Fruit fly (Drosophila melanogaster) whole organism, adult: ENCODE results near the gene sra.

Experiments
- CG11617 ChIP-seq: fragments of 200-800 bp; sonication (Bioruptor generic); optimal IDR thresholded peaks from 2 replicates; lab custom pipeline; 2017; ENCODE audit warnings: mild to moderate bottlenecking, missing biosample characterization, missing genetic modification reagents, missing genetic modification characterization
- CG12768 ChIP-seq: fragments of 200-800 bp; sonication (Bioruptor generic); optimal IDR thresholded peaks from 2 replicates; lab custom pipeline; 2017; ENCODE audit warnings: missing biosample characterization, missing genetic modification characterization, mild to moderate bottlenecking, moderate library complexity, missing genetic modification reagents
- CG14711 ChIP-seq: fragments of 200-800 bp; sonication (Bioruptor generic); optimal IDR thresholded peaks from 2 replicates; lab custom pipeline; 2018; ENCODE audit warnings: missing biosample characterization, mild to moderate bottlenecking, missing genetic modification characterization, moderate library complexity
- CG1620 ChIP-seq: fragments of 200-800 bp; sonication (Bioruptor generic); optimal IDR thresholded peaks from 2 replicates; lab custom pipeline; 2016; ENCODE audit warnings: missing biosample characterization, missing genetic modification characterization
- CG33017 ChIP-seq: fragments of 200-800 bp; sonication (Bioruptor generic); optimal IDR thresholded peaks from 2 replicates; lab custom pipeline; 2018; ENCODE audit warnings: missing biosample characterization, mild to moderate bottlenecking, missing genetic modification characterization, moderate library complexity
- CG5204 ChIP-seq: fragments of 200-800 bp; sonication (Bioruptor generic); optimal IDR thresholded peaks from 2 replicates; lab custom pipeline; 2016; ENCODE audit warnings: missing biosample characterization, missing genetic modification characterization
- CG7045 ChIP-seq: fragments of 200-800 bp; sonication (Bioruptor generic); optimal IDR thresholded peaks from 2 replicates; lab custom pipeline; 2017; ENCODE audit warnings: missing biosample characterization, mild to moderate bottlenecking, missing genetic modification characterization
- CG7101 ChIP-seq: fragments of 200-800 bp; sonication (Bioruptor generic); optimal IDR thresholded peaks from 2 replicates; lab custom pipeline; 2018; ENCODE audit warnings: missing biosample characterization, mild to moderate bottlenecking, missing genetic modification characterization, moderate library complexity
- Clk ChIP-seq: fragments of 200-800 bp; sonication (Bioruptor generic); optimal IDR thresholded peaks from 2 replicates; lab custom pipeline; 2017; ENCODE audit warnings: missing biosample characterization, missing genetic modification characterization
- Crg-1 ChIP-seq: fragments of 200-800 bp; sonication (Bioruptor generic); optimal IDR thresholded peaks from 2 replicates; lab custom pipeline; 2016; ENCODE audit warnings: missing biosample characterization, missing genetic modification characterization
- Hr96 ChIP-seq: fragments of 200-800 bp; sonication (Bioruptor generic); optimal IDR thresholded peaks from 2 replicates; lab custom pipeline; 2016; ENCODE audit warnings: missing biosample characterization, missing genetic modification characterization
- Mnt ChIP-seq: fragments of 200-800 bp; sonication (Bioruptor generic); optimal IDR thresholded peaks from 2 replicates; lab custom pipeline; 2016; ENCODE audit warnings: missing biosample characterization, mild to moderate bottlenecking, missing genetic modification characterization
- bab1 ChIP-seq: fragments of 200-800 bp; sonication (Bioruptor generic); optimal IDR thresholded peaks from 3 replicates; lab custom pipeline; 2019; ENCODE audit warnings: missing biosample characterization, mild to moderate bottlenecking, missing genetic modification characterization, moderate library complexity
- cic ChIP-seq: fragments of 200-800 bp; sonication (Bioruptor generic); optimal IDR thresholded peaks from 2 replicates; lab custom pipeline; 2017; ENCODE audit warnings: missing biosample characterization, mild to moderate bottlenecking, missing genetic modification characterization, moderate library complexity
- cnc ChIP-seq, 2 experiments: fragments of >200 bp; optimal IDR thresholded peaks; 2 replicates each; lab custom pipeline; 2017
- kay ChIP-seq: fragments of 200-800 bp; sonication (Bioruptor generic); peaks from one replicate; lab custom pipeline; 2016; ENCODE audit warnings: missing biosample characterization, missing genetic modification characterization, borderline replicate concordance
- ovo ChIP-seq: fragments of 200-800 bp; sonication (Bioruptor generic); optimal IDR thresholded peaks from 2 replicates; lab custom pipeline; 2016; ENCODE audit warnings: missing biosample characterization, missing genetic modification characterization
- pad ChIP-seq: fragments of 200-800 bp; sonication (Bioruptor generic); optimal IDR thresholded peaks from 3 replicates; lab custom pipeline; 2017; ENCODE audit warnings: missing biosample characterization, missing genetic modification characterization, mild to moderate bottlenecking, moderate library complexity, missing genetic modification reagents
- tj ChIP-seq: fragments of 200-800 bp; sonication (Bioruptor generic); optimal IDR thresholded peaks from 3 replicates; lab custom pipeline; 2017; ENCODE audit warnings: missing biosample characterization, mild to moderate bottlenecking, missing genetic modification characterization, moderate library complexity
- toe ChIP-seq: fragments of 200-800 bp; sonication (Bioruptor generic); optimal IDR thresholded peaks from 2 replicates; lab custom pipeline; 2016; ENCODE audit warnings: missing biosample characterization, missing genetic modification characterization

The sra gene

DNA sequence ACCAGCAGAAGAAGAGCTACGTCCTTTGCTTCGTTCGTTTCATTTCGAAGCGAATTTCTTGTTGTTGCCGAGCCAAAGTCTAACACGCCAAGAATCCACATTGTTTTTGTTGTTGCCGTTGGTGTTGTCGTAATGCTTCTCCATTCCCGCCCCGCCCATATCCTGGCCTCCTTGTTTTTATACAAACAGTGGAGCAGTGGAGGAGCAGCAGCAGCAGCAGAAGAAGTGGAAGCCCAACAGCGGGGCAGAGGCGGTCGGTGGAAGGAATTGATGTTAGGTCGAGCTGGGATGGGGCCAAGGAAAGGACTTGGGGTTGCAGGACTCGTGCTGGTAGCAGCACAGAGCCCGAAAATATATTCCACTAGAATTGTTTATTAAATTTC, 28.5 kb downstream of the sra start:
- TF ChIP-seq Crg-1 (GFP tag; lab: Kevin White, UChicago) (no peak), CG7101 (tag; lab: Kevin White, UChicago) (no peak)

- no peak for TF ChIP-seq toe (GFP tag; lab: Kevin White, UChicago)
- no peak for TF ChIP-seq CG14711 (tag; lab: Kevin White, UChicago)
- TF ChIP-seq Hr96 (GFP tag; lab: Kevin White, UChicago) = no peak
- TF ChIP-seq Mnt = no peak
- no peak for TF ChIP-seq Clk (GFP tag; lab: Kevin White, UChicago)
- TF ChIP-seq cnc (optimal IDR thresholded peaks at IDR 0.05; lab: Kevin White, UChicago) = no peak
- no peak for TF ChIP-seq CG1620 (GFP tag; lab: Kevin White, UChicago)
- TF ChIP-seq tj (GFP tag; lab: Kevin White, UChicago) = no peak
- TF ChIP-seq CG7045 = no peak
- TF ChIP-seq Crg-1 (GFP tag; lab: Kevin White, UChicago) = no peak
- TF ChIP-seq kay (GFP tag; lab: Kevin White, UChicago) = no peak
- no peak for TF ChIP-seq CG12768 (GFP tag; lab: Kevin White, UChicago)
- no peak for TF ChIP-seq bab1 (GFP tag; lab: Kevin White, UChicago)
- TF ChIP-seq ovo (GFP tag; lab: Kevin White, UChicago) = no peak
- TF ChIP-seq CG33017 (tag; lab: Kevin White, UChicago) = no peak
- no peak for TF ChIP-seq CG7101 (tag; lab: Kevin White, UChicago)
These were observed 30.6 kb downstream of the sra start for dm6 chr3R:16217368-16217767.

DNA sequence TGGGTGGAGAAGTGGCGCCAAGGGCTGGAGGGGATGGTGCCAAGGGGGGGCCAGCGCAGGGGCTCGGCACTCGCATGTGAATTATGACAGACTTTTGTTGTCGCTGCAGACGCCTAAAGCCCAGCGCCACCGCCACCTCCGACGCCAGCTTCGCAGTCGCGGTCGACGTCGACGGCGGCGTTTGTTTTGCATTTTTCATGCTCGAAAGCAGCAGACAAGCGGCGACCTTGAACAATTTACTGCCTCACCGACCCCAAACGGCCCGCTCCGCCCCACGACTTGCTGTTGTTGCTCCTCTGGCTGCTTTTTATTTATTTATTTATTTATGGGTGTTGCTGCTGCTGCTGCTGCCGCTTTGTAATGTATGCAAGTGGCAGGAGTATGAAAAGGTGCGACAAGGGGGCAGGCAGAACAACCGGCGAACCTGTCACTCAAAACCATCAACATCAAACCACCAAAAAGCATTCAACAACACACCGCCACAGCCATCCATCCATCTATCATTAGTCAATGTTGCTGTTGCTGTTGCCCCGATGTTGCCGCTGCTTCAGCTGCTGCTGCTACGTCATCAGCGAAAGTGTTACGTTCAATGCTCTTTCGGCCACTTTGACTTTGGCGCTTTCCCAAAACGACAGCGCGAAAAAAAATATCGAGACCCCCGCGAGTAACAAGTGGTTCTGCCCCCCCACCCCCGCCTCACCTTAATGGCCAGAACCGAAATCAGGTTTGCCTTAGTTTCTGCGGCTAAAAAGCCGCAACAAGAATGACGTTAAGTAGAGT, 31.6 kb downstream of the sra start:
- TF ChIP-seq CG1620 (GFP tag; lab: Kevin White, UChicago) = no peak
- no peak for TF ChIP-seq ovo (GFP tag; lab: Kevin White, UChicago)
- no peak for TF ChIP-seq toe (GFP tag; lab: Kevin White, UChicago)

- TF ChIP-seq CG5204 (GFP tag; lab: Kevin White, UChicago) = no peak
- no peak for TF ChIP-seq CG14711 (tag; lab: Kevin White, UChicago)
- TF ChIP-seq Clk (GFP tag; lab: Kevin White, UChicago) = no peak
- TF ChIP-seq CG33017 (tag; lab: Kevin White, UChicago) = no peak
- TF ChIP-seq CG7045 = no peak
- TF ChIP-seq CG1620 (GFP tag; lab: Kevin White, UChicago) = no peak
- TF ChIP-seq CG7101 (tag; lab: Kevin White, UChicago) = no peak
- TF ChIP-seq Hr96 (GFP tag; lab: Kevin White, UChicago) = no peak
- no peak for TF ChIP-seq kay (GFP tag; lab: Kevin White, UChicago)
- no peak for TF ChIP-seq toe (GFP tag; lab: Kevin White, UChicago)
- no peak for TF ChIP-seq Mnt
- TF ChIP-seq CG11617 = no peak
- TF ChIP-seq ovo (GFP tag; lab: Kevin White, UChicago) = no peak
These were observed 33.4 kb downstream of the sra start for dm6 chr3R:16220050-16220670.

DNA sequence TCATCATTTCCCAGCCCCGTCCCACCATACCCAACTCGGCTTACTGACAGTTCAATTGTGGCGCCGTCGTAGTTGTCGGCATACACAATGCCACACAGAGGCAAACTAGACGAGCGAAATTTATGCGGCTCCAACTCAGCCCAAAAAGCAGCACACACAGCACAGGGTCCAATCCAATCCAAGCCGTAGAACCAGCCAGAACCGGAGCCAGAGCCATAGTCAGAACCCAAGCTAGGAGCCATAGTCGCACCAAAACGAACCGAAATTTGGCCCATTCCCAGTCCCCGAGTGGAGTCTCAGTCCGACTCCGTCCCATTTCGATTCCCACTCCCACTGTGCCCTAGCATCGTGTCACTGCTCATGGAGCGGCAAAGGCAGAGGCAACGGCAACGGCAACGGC, 34.1 kb downstream of the sra start:
- TF ChIP-seq kay (GFP tag; lab: Kevin White, UChicago) = no peak
- no peak for TF ChIP-seq CG7101 (tag; lab: Kevin White, UChicago)
- TF ChIP-seq CG5204 (GFP tag; lab: Kevin White, UChicago) = no peak
- TF ChIP-seq cnc (optimal IDR thresholded peaks at IDR 0.05; lab: Kevin White, UChicago) = no peak
- no peak for TF ChIP-seq CG14711 (tag; lab: Kevin White, UChicago)
- TF ChIP-seq CG33017 (tag; lab: Kevin White, UChicago) = no peak
- no peak for TF ChIP-seq CG11617
- no peak for TF ChIP-seq CG7045
- TF ChIP-seq ovo (GFP tag; lab: Kevin White, UChicago) = no peak
- no peak for TF ChIP-seq cic (GFP tag; lab: Kevin White, UChicago)
- TF ChIP-seq toe (GFP tag; lab: Kevin White, UChicago) = no peak
- no peak for TF ChIP-seq Crg-1 (GFP tag; lab: Kevin White, UChicago)
- TF ChIP-seq Clk (GFP tag; lab: Kevin White, UChicago) = no peak
- TF ChIP-seq Mnt = no peak
- no peak for TF ChIP-seq bab1 (GFP tag; lab: Kevin White, UChicago)
- no peak for TF ChIP-seq CG12768 (GFP tag; lab: Kevin White, UChicago)

- TF ChIP-seq Crg-1 (GFP tag; lab: Kevin White, UChicago) = no peak
- TF ChIP-seq Mnt = no peak
- peak; percentile 88 for TF ChIP-seq CG7045
- TF ChIP-seq pad = peak; percentile 62
- TF ChIP-seq tj (GFP tag; lab: Kevin White, UChicago) = peak; percentile 66
- peak; percentile 51 for TF ChIP-seq CG12768 (GFP tag; lab: Kevin White, UChicago)
- peak; percentile 75 for TF ChIP-seq CG33017 (tag; lab: Kevin White, UChicago)
- TF ChIP-seq CG7101 (tag; lab: Kevin White, UChicago) = peak; percentile 70
- peak; percentile 87 for TF ChIP-seq CG11617
- peak; percentile 37 for TF ChIP-seq CG5204 (GFP tag; lab: Kevin White, UChicago)
- TF ChIP-seq CG14711 (tag; lab: Kevin White, UChicago) = peak; percentile 37
- TF ChIP-seq toe (GFP tag; lab: Kevin White, UChicago) = peak; percentile 17
- no peak for TF ChIP-seq CG1620 (GFP tag; lab: Kevin White, UChicago)
- TF ChIP-seq kay (GFP tag; lab: Kevin White, UChicago) = no peak
- TF ChIP-seq cnc (optimal IDR thresholded peaks at IDR 0.05; lab: Kevin White, UChicago) = no peak
These were observed 34.8 kb downstream of the sra start for dm6 chr3R:16221359-16222299.
